Worm (Caenorhabditis elegans): ENCODE results near the gene tre-3.
A peak's percentile ranks its signal among the peaks of the same experiment; 100 is the strongest.

The tre-3 gene

DNA sequence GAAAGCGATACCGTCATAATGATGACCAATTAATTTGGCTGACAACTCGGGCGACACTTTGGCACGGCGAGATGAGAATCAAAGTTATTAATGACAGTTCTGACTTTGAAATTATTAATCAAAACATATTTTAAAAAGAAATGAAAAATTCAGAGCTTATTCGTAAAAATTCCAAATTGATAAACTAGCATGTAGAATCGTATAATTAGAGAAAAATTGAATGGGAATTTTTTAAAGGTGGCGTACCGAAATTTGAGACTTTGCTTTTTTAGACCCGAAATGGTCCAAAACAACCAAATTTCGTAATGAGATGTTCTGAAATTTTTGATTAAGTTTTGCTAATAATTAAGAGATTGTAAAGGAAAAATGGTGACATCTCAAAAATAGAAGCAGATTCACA is 10.3 kb upstream of the tre-3 start, which contains the start of gene daf-11:
daf-11 (minus strand) TSS at position 101 of the 400 bp plus-strand sequence.
- TF ChIP-seq ceh-16 (tag; optimal IDR thresholded peaks at IDR 0.05), result no peak
- TF ChIP-seq lin-39 (tag; optimal IDR thresholded peaks at IDR 0.05), result no peak
- TF ChIP-seq fkh-2 (tag; optimal IDR thresholded peaks at IDR 0.05), result no peak
- TF ChIP-seq lin-15B (tag; optimal IDR thresholded peaks at IDR 0.05), result no peak
- TF ChIP-seq ztf-11 (tag; optimal IDR thresholded peaks at IDR 0.05), result no peak
- TF ChIP-seq tbx-2 (tag; optimal IDR thresholded peaks at IDR 0.05), result no peak
- TF ChIP-seq fkh-10 (GFP tag; optimal IDR thresholded peaks at IDR 0.05), result no peak
- no peak for TF ChIP-seq R02D3.7 (tag; optimal IDR thresholded peaks at IDR 0.05)
- TF ChIP-seq nhr-28 (tag; optimal IDR thresholded peaks at IDR 0.05), result no peak

DNA sequence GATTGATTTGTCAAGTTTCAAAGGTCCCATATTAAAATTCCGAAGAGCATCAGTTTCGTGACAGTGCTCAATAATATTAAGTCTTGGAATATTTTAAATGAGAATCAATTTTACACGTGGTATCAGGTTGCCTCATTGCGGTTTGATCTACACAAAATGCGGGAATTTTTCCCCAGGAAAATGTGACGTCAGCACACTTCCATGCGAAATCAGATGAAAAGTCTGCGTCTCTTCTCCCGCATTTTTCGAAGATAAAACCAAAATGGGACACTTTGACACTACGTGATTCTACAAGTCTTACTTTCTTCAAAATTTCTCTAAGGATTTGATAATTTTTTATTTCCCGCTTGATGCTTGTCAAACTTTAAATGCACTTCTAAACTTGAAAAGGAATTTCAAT is 7.2 kb upstream of the tre-3 start:
- TF ChIP-seq ceh-28 (tag; optimal IDR thresholded peaks at IDR 0.05), result no peak
- no peak for TF ChIP-seq nhr-28 (tag; optimal IDR thresholded peaks at IDR 0.05)
- TF ChIP-seq nhr-12 (tag; optimal IDR thresholded peaks at IDR 0.05), result no peak
- TF ChIP-seq lin-39 (tag; optimal IDR thresholded peaks at IDR 0.05), result no peak
- TF ChIP-seq mdl-1 (tag; optimal IDR thresholded peaks at IDR 0.05), result no peak
- no peak for TF ChIP-seq fkh-10 (GFP tag; optimal IDR thresholded peaks at IDR 0.05)
- TF ChIP-seq nfya-1 (tag; optimal IDR thresholded peaks at IDR 0.05; ENCODE audit: insufficient read depth), result no peak

DNA sequence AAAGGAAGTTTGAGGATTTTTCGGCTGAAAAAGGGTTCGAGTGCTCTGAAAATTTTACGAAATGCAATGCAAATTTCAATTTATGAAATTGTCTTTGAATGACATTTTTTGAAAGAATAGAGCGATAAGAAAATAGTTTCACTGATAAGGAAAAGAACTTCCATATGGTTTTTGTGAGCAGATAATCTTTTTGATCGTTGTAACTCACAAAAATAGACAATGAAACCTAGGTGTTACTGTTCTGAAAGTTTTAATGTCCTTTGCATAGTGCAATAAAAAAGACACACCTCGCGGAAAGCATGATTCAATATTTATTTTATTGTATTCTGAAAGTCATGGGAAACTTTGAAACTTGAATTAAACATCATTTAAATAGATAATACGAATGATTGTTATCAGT is 1.2 kb upstream of the tre-3 start:
- TF ChIP-seq pqm-1 (tag; optimal IDR thresholded peaks at IDR 0.05) (peak; percentile 71), elt-2 (tag; optimal IDR thresholded peaks at IDR 0.05) (peak; percentile 78), mml-1 (tag; optimal IDR thresholded peaks at IDR 0.05) (no peak)

DNA sequence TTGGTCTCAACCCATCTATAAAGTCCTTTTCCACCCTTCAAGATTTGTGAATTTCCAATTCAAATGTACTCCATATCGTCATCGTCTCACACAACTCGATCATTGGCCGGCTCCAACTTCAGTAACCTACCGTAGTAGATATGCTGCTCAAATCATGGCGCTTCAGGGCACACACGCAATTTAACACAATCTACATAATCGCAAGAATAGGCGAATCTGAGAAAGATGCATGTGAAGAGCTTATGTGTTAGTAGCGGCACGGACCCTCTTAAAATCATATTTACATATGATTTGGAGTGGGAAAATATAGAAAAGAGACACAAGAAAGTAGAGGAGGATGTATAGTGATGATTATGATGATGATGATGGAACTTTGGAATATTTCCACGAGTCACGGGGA is 4.0 kb downstream of the tre-3 start:
- TF ChIP-seq nhr-12 (tag; optimal IDR thresholded peaks at IDR 0.05), result no peak
- no peak for TF ChIP-seq fos-1 (tag; optimal IDR thresholded peaks at IDR 0.05)
- TF ChIP-seq egl-27 (tag; optimal IDR thresholded peaks at IDR 0.05), result no peak
- TF ChIP-seq mml-1 (tag; optimal IDR thresholded peaks at IDR 0.05), result no peak
- no peak for TF ChIP-seq nhr-25 (tag; optimal IDR thresholded peaks at IDR 0.05)
- TF ChIP-seq elt-2 (tag; optimal IDR thresholded peaks at IDR 0.05), result no peak
- TF ChIP-seq sea-2 (GFP tag; optimal IDR thresholded peaks at IDR 0.05), result no peak
- no peak for TF ChIP-seq pha-4 (tag; optimal IDR thresholded peaks at IDR 0.05)
- no peak for TF ChIP-seq aly-2 (tag; optimal IDR thresholded peaks at IDR 0.05)
- TF ChIP-seq ceh-28 (tag; optimal IDR thresholded peaks at IDR 0.05), result no peak
- no peak for TF ChIP-seq elt-1 (tag; optimal IDR thresholded peaks at IDR 0.05)

DNA sequence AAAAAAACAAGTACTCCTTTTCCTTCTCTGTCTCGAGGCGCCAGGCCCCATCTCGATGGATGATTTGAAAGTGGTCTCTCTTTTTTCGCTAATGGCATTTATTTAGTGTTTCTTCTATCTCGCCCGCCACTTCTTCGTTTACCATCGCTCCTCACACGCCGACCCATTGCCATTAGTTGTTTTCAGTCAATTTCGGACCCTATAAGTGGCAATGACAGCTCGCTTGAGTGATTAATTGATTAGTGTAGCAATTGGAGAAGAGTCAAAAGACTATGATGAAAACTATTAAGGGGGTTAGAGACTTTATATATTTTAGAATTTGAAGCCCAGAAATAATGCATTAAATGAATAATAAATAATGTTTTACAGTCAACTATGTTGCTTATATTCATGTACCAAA is 9.3 kb downstream of the tre-3 start:
- TF ChIP-seq ceh-9 (tag; optimal IDR thresholded peaks at IDR 0.05) (no peak), mml-1 (tag; optimal IDR thresholded peaks at IDR 0.05) (no peak), pha-4 (tag; optimal IDR thresholded peaks at IDR 0.05) (no peak), ama-1 (optimal IDR thresholded peaks at IDR 0.05) (no peak), nfya-1 (tag; optimal IDR thresholded peaks at IDR 0.05; ENCODE audit: insufficient read depth) (no peak), ceh-28 (tag; optimal IDR thresholded peaks at IDR 0.05) (no peak), nhr-43 (tag; optimal IDR thresholded peaks at IDR 0.05; ENCODE audit: poor library complexity, severe bottlenecking) (no peak), elt-3 (tag; optimal IDR thresholded peaks at IDR 0.05) (no peak), elt-1 (tag; optimal IDR thresholded peaks at IDR 0.05) (no peak), daf-12 (tag; optimal IDR thresholded peaks at IDR 0.05) (no peak), zag-1 (tag; optimal IDR thresholded peaks at IDR 0.05) (no peak), nhr-28 (tag; optimal IDR thresholded peaks at IDR 0.05) (no peak), elt-2 (tag; optimal IDR thresholded peaks at IDR 0.05) (no peak), nhr-77 (tag; optimal IDR thresholded peaks at IDR 0.05) (no peak), eor-1 (tag; optimal IDR thresholded peaks at IDR 0.05) (no peak)

DNA sequence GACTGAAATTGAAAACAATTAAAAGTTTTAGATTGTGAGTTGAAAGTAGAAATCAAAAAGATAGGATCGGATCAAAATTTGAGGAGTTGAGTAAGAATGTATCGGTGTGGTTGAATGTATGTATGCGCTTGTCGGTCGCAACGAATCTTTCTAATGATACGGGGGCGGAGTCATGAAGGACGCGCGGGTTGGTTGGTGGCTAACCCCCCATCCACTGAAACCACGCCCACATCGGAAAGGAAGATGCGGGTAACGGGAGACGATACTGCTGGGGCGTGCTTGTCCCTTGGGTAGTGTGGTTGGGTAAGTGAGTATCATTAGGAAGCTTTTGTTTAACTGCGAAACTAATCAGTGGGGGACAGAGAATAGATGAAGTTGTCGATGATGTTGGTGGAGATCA is 10.3 kb downstream of the tre-3 start, which contains the start of gene ceh-32:
ceh-32 (minus strand) TSS at position 2 of the 400 bp plus-strand sequence.
- TF ChIP-seq nfya-1 (tag; optimal IDR thresholded peaks at IDR 0.05; ENCODE audit: insufficient read depth), result peak; percentile 81
- no peak for TF ChIP-seq egl-5 (tag; optimal IDR thresholded peaks at IDR 0.05)
